Fruit fly (Drosophila melanogaster): ENCODE results near the gene CG14322.

CG14322 gene

DNA sequence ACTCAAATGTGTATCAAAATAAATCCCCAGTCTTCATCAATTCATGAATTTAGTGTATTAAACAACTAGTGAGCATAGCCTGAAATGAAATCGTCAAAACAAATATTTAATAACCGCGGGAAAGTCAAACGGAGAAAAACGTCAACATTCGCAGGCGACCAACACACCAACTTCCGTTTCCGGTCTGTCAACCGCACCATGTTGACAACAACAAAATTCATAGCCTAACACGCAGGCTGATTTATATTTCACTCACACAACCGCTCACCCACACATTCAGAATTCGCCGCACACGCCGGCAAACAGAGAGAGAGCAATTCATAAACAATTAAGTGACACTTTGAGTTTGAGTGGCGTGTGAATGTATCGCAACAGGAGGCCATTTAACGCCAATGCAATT is 7.6 kb downstream of the CG14322 start (continued):
- no peak for TF ChIP-seq Lpt (GFP tag; optimal IDR thresholded peaks at IDR 0.05)
- no peak for TF ChIP-seq mirr (GFP tag; optimal IDR thresholded peaks at IDR 0.05)
- peak; percentile 15 for TF ChIP-seq nau (GFP tag; optimal IDR thresholded peaks at IDR 0.05)
- TF ChIP-seq en (GFP tag; optimal IDR thresholded peaks at IDR 0.05) = no peak
- TF ChIP-seq CG6175 (GFP tag; IDR thresholded peaks at IDR 0.05) = no peak
- no peak for TF ChIP-seq CG6689 (GFP tag; IDR thresholded peaks at IDR 0.05)
- TF ChIP-seq zen (tag; optimal IDR thresholded peaks at IDR 0.05) = peak; percentile 63
- no peak for TF ChIP-seq CG11456 (GFP tag; IDR thresholded peaks at IDR 0.05)
- no peak for TF ChIP-seq hkb (optimal IDR thresholded peaks at IDR 0.05)
- peak; percentile 38 for TF ChIP-seq hkb (GFP tag; IDR thresholded peaks at IDR 0.05)
- TF ChIP-seq CHES-1-like (GFP tag; optimal IDR thresholded peaks at IDR 0.05) = no peak
- no peak for TF ChIP-seq CG17912 (GFP tag; optimal IDR thresholded peaks at IDR 0.05)
- TF ChIP-seq ATbp (GFP tag; optimal IDR thresholded peaks at IDR 0.05) = peak; percentile 58
- no peak for TF ChIP-seq CG2889 (GFP tag; IDR thresholded peaks at IDR 0.05)
- TF ChIP-seq Usf (GFP tag; optimal IDR thresholded peaks at IDR 0.05) = no peak
- no peak for TF ChIP-seq Dek (tag; optimal IDR thresholded peaks at IDR 0.05)
- peak; percentile 50 for TF ChIP-seq phol (tag; optimal IDR thresholded peaks at IDR 0.05)
- no peak for TF ChIP-seq CG7928 (GFP tag; optimal IDR thresholded peaks at IDR 0.05)
- TF ChIP-seq CG9817 (tag; optimal IDR thresholded peaks at IDR 0.05) = peak; percentile 10
- TF ChIP-seq Scr (GFP tag; IDR thresholded peaks at IDR 0.05; ENCODE audit: partially characterized antibody) = no peak
- no peak for TF ChIP-seq sr (GFP tag; IDR thresholded peaks at IDR 0.05)
- no peak for TF ChIP-seq zfh1 (GFP tag; IDR thresholded peaks at IDR 0.05)
- peak; percentile 65 for TF ChIP-seq wek (GFP tag; optimal IDR thresholded peaks at IDR 0.05)
- no peak for TF ChIP-seq CG7963 (GFP tag; IDR thresholded peaks at IDR 0.05; ENCODE audit: partially characterized antibody)
- no peak for TF ChIP-seq prd (optimal IDR thresholded peaks at IDR 0.05)
- no peak for TF ChIP-seq prd (GFP tag; IDR thresholded peaks at IDR 0.05)
- TF ChIP-seq pum (GFP tag; optimal IDR thresholded peaks at IDR 0.05) = no peak
- TF ChIP-seq Side (GFP tag; optimal IDR thresholded peaks at IDR 0.05) = no peak
- peak; percentile 15 for TF ChIP-seq ewg (GFP tag; optimal IDR thresholded peaks at IDR 0.05)
- peak; percentile 31 for TF ChIP-seq fd64A (GFP tag; optimal IDR thresholded peaks at IDR 0.05)
- no peak for TF ChIP-seq Blimp-1 (GFP tag; optimal IDR thresholded peaks at IDR 0.05)
- TF ChIP-seq CG11723 (GFP tag; optimal IDR thresholded peaks at IDR 0.05) = peak; percentile 22
- TF ChIP-seq Camta (GFP tag; optimal IDR thresholded peaks at IDR 0.05) = no peak
- TF ChIP-seq tap (tag; optimal IDR thresholded peaks at IDR 0.05) = peak; percentile 2
- TF ChIP-seq Antp (GFP tag; optimal IDR thresholded peaks at IDR 0.05) = no peak
- no peak for TF ChIP-seq Stat92E (GFP tag; optimal IDR thresholded peaks at IDR 0.05)
- TF ChIP-seq Deaf1 (tag; optimal IDR thresholded peaks at IDR 0.05) = no peak
- no peak for TF ChIP-seq cwo (GFP tag; optimal IDR thresholded peaks at IDR 0.05)
- no peak for TF ChIP-seq CG8478 (optimal IDR thresholded peaks at IDR 0.05)
- no peak for TF ChIP-seq lola (GFP tag; optimal IDR thresholded peaks at IDR 0.05)
- no peak for TF ChIP-seq CG15696 (tag; optimal IDR thresholded peaks at IDR 0.05)
- no peak for TF ChIP-seq scrt (GFP tag; optimal IDR thresholded peaks at IDR 0.05)
- no peak for TF ChIP-seq CG10147 (GFP tag; optimal IDR thresholded peaks at IDR 0.05)
- TF ChIP-seq dmrt11E (tag; optimal IDR thresholded peaks at IDR 0.05) = peak; percentile 21
- TF ChIP-seq chm (GFP tag; IDR thresholded peaks at IDR 0.05) = peak; percentile 67
- TF ChIP-seq CG8944 (GFP tag; optimal IDR thresholded peaks at IDR 0.05) = no peak
- no peak for TF ChIP-seq slbo (GFP tag; IDR thresholded peaks at IDR 0.05)
- peak; percentile 29 for TF ChIP-seq salm (tag; optimal IDR thresholded peaks at IDR 0.05)
- no peak for TF ChIP-seq HLH4C (GFP tag; IDR thresholded peaks at IDR 0.05; ENCODE audit: partially characterized antibody)
- peak; percentile 64 for TF ChIP-seq PHDP (tag; optimal IDR thresholded peaks at IDR 0.05)
- TF ChIP-seq CG11560 (tag; IDR thresholded peaks at IDR 0.05) = no peak
- no peak for TF ChIP-seq Poxn (GFP tag; IDR thresholded peaks at IDR 0.05)
